3 worm cellular contexts compared by ENCODE assay signal in the genomic region with DNA sequence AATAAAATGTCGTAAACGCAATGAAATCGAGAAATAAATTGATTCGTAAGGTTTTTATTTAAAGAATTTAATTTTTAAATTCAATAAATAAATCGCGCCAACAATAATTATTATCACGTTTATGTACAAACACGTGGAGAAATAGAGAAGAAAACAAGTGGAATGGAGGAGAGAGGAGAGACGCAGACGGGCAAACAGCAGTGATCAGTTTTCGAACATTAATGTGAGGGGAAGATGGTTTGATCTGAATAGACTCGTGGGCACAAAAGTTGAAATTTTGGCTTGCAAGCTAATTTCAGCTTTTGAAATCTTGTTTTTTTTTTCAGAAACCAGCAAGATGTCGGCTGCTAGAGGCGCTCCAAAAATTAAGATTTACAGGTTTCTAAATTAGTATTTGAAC.
TF ChIP-seq lines count a peak whose summit lies in the region.

A gene (minus strand): TSS at position 323 of the 400 bp plus-strand sequence.

TF ChIP-seq in whole organism, L2 larva, 48 proteins besides CTCF, POLR2A, EP300 and RAD21 (continued from another document):
- TF ChIP-seq elt-3 (tag; optimal IDR thresholded peaks at IDR 0.05; lab: Kevin White, UChicago): no peak
- no peak for TF ChIP-seq ztf-4 (tag; optimal IDR thresholded peaks at IDR 0.05; lab: Kevin White, UChicago)

TF ChIP-seq in whole organism, L4 larva, 104 proteins besides CTCF, POLR2A, EP300 and RAD21 (continued from another document):
- no peak for TF ChIP-seq saeg-2 (GFP tag; IDR thresholded peaks at IDR 0.05; lab: Robert Waterston, UW)
- TF ChIP-seq R02D3.7 (tag; optimal IDR thresholded peaks at IDR 0.05; lab: Kevin White, UChicago): no peak
- TF ChIP-seq zip-2 (tag; optimal IDR thresholded peaks at IDR 0.05; lab: Kevin White, UChicago): no peak
- no peak for TF ChIP-seq lin-29 (GFP tag; IDR thresholded peaks at IDR 0.05; lab: Robert Waterston, UW)
- no peak for TF ChIP-seq Y105C5A.15 (GFP tag; IDR thresholded peaks at IDR 0.05; lab: Robert Waterston, UW)
- TF ChIP-seq ceh-32 (tag; optimal IDR thresholded peaks at IDR 0.05; lab: Kevin White, UChicago; ENCODE audit: poor library complexity): no peak
- TF ChIP-seq daf-16 (GFP tag; optimal IDR thresholded peaks at IDR 0.05; lab: Kevin White, UChicago): peak in 1 of 2 experiments; percentile 32
- TF ChIP-seq daf-16 (tag; optimal IDR thresholded peaks at IDR 0.05; lab: Kevin White, UChicago): peak; percentile 97
- TF ChIP-seq nhr-77 (tag; optimal IDR thresholded peaks at IDR 0.05; lab: Kevin White, UChicago): peak; percentile 59
- no peak for TF ChIP-seq unc-39 (tag; optimal IDR thresholded peaks at IDR 0.05; lab: Kevin White, UChicago)
- TF ChIP-seq spr-1 (tag; optimal IDR thresholded peaks at IDR 0.05; lab: Kevin White, UChicago): no peak
- peak; percentile 13; the same call in 1 of the 2 replicates for TF ChIP-seq T26A8.4 (GFP tag; IDR thresholded peaks at IDR 0.05; lab: Robert Waterston, UW)
- TF ChIP-seq egl-27 (tag; optimal IDR thresholded peaks at IDR 0.05; lab: Kevin White, UChicago): no peak
- TF ChIP-seq egl-43 (GFP tag; IDR thresholded peaks at IDR 0.05; lab: Robert Waterston, UW): no peak
- no peak for TF ChIP-seq nhr-6 (tag; optimal IDR thresholded peaks at IDR 0.05; lab: Kevin White, UChicago)
- no peak for TF ChIP-seq lin-38 (GFP tag; IDR thresholded peaks at IDR 0.05; lab: Robert Waterston, UW)
- TF ChIP-seq unc-130 (GFP tag; optimal IDR thresholded peaks at IDR 0.05; lab: Kevin White, UChicago): no peak
- no peak for TF ChIP-seq dmd-8 (GFP tag; IDR thresholded peaks at IDR 0.05; lab: Robert Waterston, UW)
- no peak for TF ChIP-seq lin-39 (tag; optimal IDR thresholded peaks at IDR 0.05; lab: Kevin White, UChicago)
- no peak for TF ChIP-seq ceh-62 (tag; optimal IDR thresholded peaks at IDR 0.05; lab: Kevin White, UChicago)
- TF ChIP-seq F10B5.3 (tag; optimal IDR thresholded peaks at IDR 0.05; lab: Kevin White, UChicago): no peak
- TF ChIP-seq Y5F2A.4 (GFP tag; optimal IDR thresholded peaks at IDR 0.05; lab: Kevin White, UChicago): no peak
- no peak for TF ChIP-seq Y48G9A.11 (GFP tag; IDR thresholded peaks at IDR 0.05; lab: Robert Waterston, UW)
- TF ChIP-seq hif-1 (tag; optimal IDR thresholded peaks at IDR 0.05; lab: Kevin White, UChicago): peak in 1 of 2 experiments; percentile 68
- no peak for TF ChIP-seq zfp-3 (GFP tag; conservative IDR thresholded peaks at IDR 0.05; lab: Robert Waterston, UW)
- TF ChIP-seq zfp-2 (tag; optimal IDR thresholded peaks at IDR 0.05; lab: Kevin White, UChicago): no peak
- TF ChIP-seq spr-3 (GFP tag; optimal IDR thresholded peaks at IDR 0.05; lab: Kevin White, UChicago): no peak
- peak; percentile 70 for TF ChIP-seq mep-1 (tag; optimal IDR thresholded peaks at IDR 0.05; lab: Kevin White, UChicago)
- TF ChIP-seq hlh-11 (tag; optimal IDR thresholded peaks at IDR 0.05; lab: Kevin White, UChicago): peak; percentile 78
- no peak for TF ChIP-seq fkh-10 (GFP tag; optimal IDR thresholded peaks at IDR 0.05; lab: Kevin White, UChicago)
- peak; percentile 82 for TF ChIP-seq mxl-3 (GFP tag; optimal IDR thresholded peaks at IDR 0.05; lab: Kevin White, UChicago)
- no peak for TF ChIP-seq vab-7 (GFP tag; IDR thresholded peaks at IDR 0.05; lab: Robert Waterston, UW)
- TF ChIP-seq ztf-7 (tag; optimal IDR thresholded peaks at IDR 0.05; lab: Kevin White, UChicago): no peak
- peak; percentile 37 for TF ChIP-seq nhr-48 (tag; optimal IDR thresholded peaks at IDR 0.05; lab: Kevin White, UChicago)
- no peak for TF ChIP-seq zag-1 (tag; optimal IDR thresholded peaks at IDR 0.05; lab: Kevin White, UChicago)
- no peak for TF ChIP-seq daf-8 (GFP tag; IDR thresholded peaks at IDR 0.05; lab: Robert Waterston, UW)
- no peak for TF ChIP-seq rbr-2 (tag; optimal IDR thresholded peaks at IDR 0.05; lab: Kevin White, UChicago)
- no peak for TF ChIP-seq lim-7 (GFP tag; IDR thresholded peaks at IDR 0.05; lab: Robert Waterston, UW)
- TF ChIP-seq skn-1 (tag; optimal IDR thresholded peaks at IDR 0.05; lab: Kevin White, UChicago): no peak
- no peak for TF ChIP-seq nhr-237 (tag; optimal IDR thresholded peaks at IDR 0.05; lab: Kevin White, UChicago)
- peak; percentile 83 for TF ChIP-seq nhr-28 (tag; optimal IDR thresholded peaks at IDR 0.05; lab: Kevin White, UChicago)
- no peak for TF ChIP-seq snpc-1.2 (GFP tag; IDR thresholded peaks at IDR 0.05; lab: Robert Waterston, UW)
- no peak for TF ChIP-seq tag-97 (GFP tag; IDR thresholded peaks at IDR 0.05; lab: Robert Waterston, UW)
- no peak for TF ChIP-seq madf-5 (GFP tag; IDR thresholded peaks at IDR 0.05; lab: Robert Waterston, UW)
- peak; percentile 35; the same call in 1 of the 2 replicates for TF ChIP-seq tra-1 (GFP tag; IDR thresholded peaks at IDR 0.05; lab: Robert Waterston, UW)
- TF ChIP-seq duxl-1 (tag; optimal IDR thresholded peaks at IDR 0.05; lab: Kevin White, UChicago; ENCODE audit: poor library complexity): peak; percentile 61
- TF ChIP-seq ceh-82 (tag; optimal IDR thresholded peaks at IDR 0.05; lab: Kevin White, UChicago): no peak
- TF ChIP-seq pha-4 (GFP tag; IDR thresholded peaks at IDR 0.05; lab: Robert Waterston, UW): no peak
- peak; percentile 56 for TF ChIP-seq pha-4 (tag; optimal IDR thresholded peaks at IDR 0.05; lab: Kevin White, UChicago)
- peak; percentile 62 for TF ChIP-seq mes-2 (tag; optimal IDR thresholded peaks at IDR 0.05; lab: Kevin White, UChicago; ENCODE audit: poor library complexity, severe bottlenecking)
- no peak for TF ChIP-seq F26F4.8 (GFP tag; conservative IDR thresholded peaks at IDR 0.05; lab: Robert Waterston, UW)
- no peak for TF ChIP-seq ztf-11 (tag; optimal IDR thresholded peaks at IDR 0.05; lab: Kevin White, UChicago)
- peak; percentile 35 for TF ChIP-seq dpl-1 (GFP tag; optimal IDR thresholded peaks at IDR 0.05; lab: Kevin White, UChicago)
- TF ChIP-seq D1046.2 (GFP tag; IDR thresholded peaks at IDR 0.05; lab: Robert Waterston, UW): no peak
- TF ChIP-seq nhr-10 (tag; optimal IDR thresholded peaks at IDR 0.05; lab: Kevin White, UChicago): peak; percentile 83
TF ChIP-seq in whole organism, L4 larva: peak in this region for 24.

TF ChIP-seq in whole organism, young adult, 124 proteins besides CTCF, POLR2A, EP300 and RAD21 (continued from another document):
- no peak for TF ChIP-seq gei-17 (GFP tag; optimal IDR thresholded peaks at IDR 0.05; lab: Kevin White, UChicago)
- no peak for TF ChIP-seq nhr-90 (tag; optimal IDR thresholded peaks at IDR 0.05; lab: Kevin White, UChicago)
- no peak for TF ChIP-seq dpl-1 (GFP tag; optimal IDR thresholded peaks at IDR 0.05; lab: Kevin White, UChicago)
- TF ChIP-seq B0336.3 (GFP tag; IDR thresholded peaks at IDR 0.05; lab: Robert Waterston, UW): no peak
- peak; percentile 49 for TF ChIP-seq attf-5 (GFP tag; optimal IDR thresholded peaks at IDR 0.05; lab: Kevin White, UChicago)
- no peak for TF ChIP-seq cebp-2 (GFP tag; IDR thresholded peaks at IDR 0.05; lab: Robert Waterston, UW)
- no peak for TF ChIP-seq lag-1 (GFP tag; IDR thresholded peaks at IDR 0.05; lab: Robert Waterston, UW)
- no peak for TF ChIP-seq egrh-3 (GFP tag; IDR thresholded peaks at IDR 0.05; lab: Robert Waterston, UW)
- TF ChIP-seq snpc-1.1 (tag; optimal IDR thresholded peaks at IDR 0.05; lab: Kevin White, UChicago; ENCODE audit: insufficient read depth): peak; percentile 13
